Worm (Caenorhabditis elegans) whole organism, late embryonic: ENCODE results near the gene srg-60.

Source experiments
- ets-4 ChIP-seq: sonication (generic microtip); optimal IDR thresholded peaks from 2 replicates; lab custom pipeline; 2016; ENCODE audit warnings: missing genetic modification characterization, missing compliant biosample characterization
- fkh-10 ChIP-seq: fragments of 150-350 bp; optimal IDR thresholded peaks from 2 replicates; lab custom pipeline; 2014; ENCODE audit warnings: missing biosample characterization, missing genetic modification reagents, missing genetic modification characterization

- TF ChIP-seq ets-4 (no peak), fkh-10 (GFP tag; lab: Kevin White, UChicago) (no peak)
Observed at ce11 chrV:2740228-2740627, 17.8 kb upstream of the srg-60 start, which contains the start of gene srg-61.
